Worm (Caenorhabditis elegans): ENCODE data around the gene C03B1.5.

Gene C03B1.5

ce11 chrX:6378363-6378762, 23.0 kb downstream of the C03B1.5 start (continued):
- TF ChIP-seq unc-62 (GFP tag; optimal IDR thresholded peaks at IDR 0.05) (no peak), egl-27 (tag; optimal IDR thresholded peaks at IDR 0.05) (no peak), nhr-43 (tag; optimal IDR thresholded peaks at IDR 0.05; ENCODE audit: poor library complexity, severe bottlenecking) (peak; percentile 2), lin-15B (tag; optimal IDR thresholded peaks at IDR 0.05) (peak; percentile 46), ztf-11 (tag; optimal IDR thresholded peaks at IDR 0.05) (no peak), aly-2 (tag; optimal IDR thresholded peaks at IDR 0.05) (no peak), elt-3 (tag; optimal IDR thresholded peaks at IDR 0.05) (no peak), ceh-9 (tag; optimal IDR thresholded peaks at IDR 0.05) (no peak), lin-39 (tag; optimal IDR thresholded peaks at IDR 0.05) (peak; percentile 86), nfya-1 (tag; optimal IDR thresholded peaks at IDR 0.05; ENCODE audit: insufficient read depth) (peak; percentile 70), sea-2 (GFP tag; optimal IDR thresholded peaks at IDR 0.05) (peak; percentile 51), jun-1 (tag; optimal IDR thresholded peaks at IDR 0.05) (peak; percentile 28), egl-5 (tag; optimal IDR thresholded peaks at IDR 0.05) (no peak), hmg-11 (tag; optimal IDR thresholded peaks at IDR 0.05) (peak; percentile 76), ceh-28 (tag; optimal IDR thresholded peaks at IDR 0.05) (no peak), nhr-11 (tag; optimal IDR thresholded peaks at IDR 0.05) (no peak), nhr-28 (tag; optimal IDR thresholded peaks at IDR 0.05) (no peak), fkh-10 (GFP tag; optimal IDR thresholded peaks at IDR 0.05) (no peak), nhr-25 (tag; optimal IDR thresholded peaks at IDR 0.05) (peak; percentile 1)

- TF ChIP-seq ztf-4 (tag; optimal IDR thresholded peaks at IDR 0.05), result no peak
- TF ChIP-seq nhr-23 (tag; optimal IDR thresholded peaks at IDR 0.05), result peak; percentile 4
- TF ChIP-seq nhr-25 (tag; optimal IDR thresholded peaks at IDR 0.05), result peak; percentile 86
- TF ChIP-seq elt-1 (tag; optimal IDR thresholded peaks at IDR 0.05), result peak; percentile 85
Measured at ce11 chrX:6382930-6383329, 27.5 kb downstream of the C03B1.5 start.

- TF ChIP-seq elt-3 (tag; optimal IDR thresholded peaks at IDR 0.05) (no peak), ceh-16 (tag; optimal IDR thresholded peaks at IDR 0.05) (no peak), nhr-67 (tag; optimal IDR thresholded peaks at IDR 0.05) (no peak), daf-12 (tag; optimal IDR thresholded peaks at IDR 0.05) (no peak), elt-1 (tag; optimal IDR thresholded peaks at IDR 0.05) (peak; percentile 55)
Measured at ce11 chrX:6384537-6384936, 29.2 kb downstream of the C03B1.5 start.

ce11 chrX:6385185-6385584, 29.8 kb downstream of the C03B1.5 start, which contains the start of gene igdb-3:
Gene igdb-3, plus strand, starts transcription at chrX:6385485.
- TF ChIP-seq ztf-11 (tag; optimal IDR thresholded peaks at IDR 0.05), result no peak
- TF ChIP-seq elt-3 (tag; optimal IDR thresholded peaks at IDR 0.05), result no peak

- TF ChIP-seq nhr-67 (tag; optimal IDR thresholded peaks at IDR 0.05), result no peak
- TF ChIP-seq unc-62 (GFP tag; optimal IDR thresholded peaks at IDR 0.05), result no peak
- no peak for TF ChIP-seq ztf-4 (tag; optimal IDR thresholded peaks at IDR 0.05)
- no peak for TF ChIP-seq fkh-2 (tag; optimal IDR thresholded peaks at IDR 0.05)
- TF ChIP-seq fos-1 (tag; optimal IDR thresholded peaks at IDR 0.05), result no peak
- TF ChIP-seq mml-1 (tag; optimal IDR thresholded peaks at IDR 0.05), result no peak
- no peak for TF ChIP-seq nfya-1 (tag; optimal IDR thresholded peaks at IDR 0.05; ENCODE audit: insufficient read depth)
Measured at ce11 chrX:6388639-6389038, 33.3 kb downstream of the C03B1.5 start.

- no peak for TF ChIP-seq ceh-16 (tag; optimal IDR thresholded peaks at IDR 0.05)
- no peak for TF ChIP-seq fkh-2 (tag; optimal IDR thresholded peaks at IDR 0.05)
- no peak for TF ChIP-seq eor-1 (tag; optimal IDR thresholded peaks at IDR 0.05)
Measured at ce11 chrX:6391491-6391890, 36.1 kb downstream of the C03B1.5 start, which contains the start of gene igcm-2. Gene igcm-2, minus strand, starts transcription at chrX:6391591.

- TF ChIP-seq R02D3.7 (tag; optimal IDR thresholded peaks at IDR 0.05) (no peak), lin-39 (tag; optimal IDR thresholded peaks at IDR 0.05) (no peak), elt-1 (tag; optimal IDR thresholded peaks at IDR 0.05) (no peak), sea-2 (GFP tag; optimal IDR thresholded peaks at IDR 0.05) (no peak), nhr-23 (tag; optimal IDR thresholded peaks at IDR 0.05) (no peak), ztf-11 (tag; optimal IDR thresholded peaks at IDR 0.05) (no peak), ceh-28 (tag; optimal IDR thresholded peaks at IDR 0.05) (no peak), nfya-1 (tag; optimal IDR thresholded peaks at IDR 0.05; ENCODE audit: insufficient read depth) (peak; percentile 10)
Measured at ce11 chrX:6399450-6399849, 44.1 kb downstream of the C03B1.5 start.

Measured in whole organism, L3 larva.